Worm (Caenorhabditis elegans) whole organism, L1 larva: ENCODE data around the gene C13G3.12.

Experiments
- C04F5.9 ChIP-seq: sonication (generic microtip); optimal IDR thresholded peaks from 2 replicates; lab custom pipeline; 2016; ENCODE audit warnings: missing genetic modification characterization, missing compliant biosample characterization
- C16A3.4 ChIP-seq: fragments of 150-350 bp; optimal IDR thresholded peaks from 2 replicates; lab custom pipeline; 2014; ENCODE audit warnings: missing biosample characterization, missing genetic modification characterization
- C34B4.2 ChIP-seq: sonication (generic microtip); optimal IDR thresholded peaks from 2 replicates; lab custom pipeline; 2017; ENCODE audit warnings: mild to moderate bottlenecking, missing genetic modification characterization, missing compliant biosample characterization
- Y116A8C.19 ChIP-seq: sonication (generic microtip); optimal IDR thresholded peaks from 2 replicates; lab custom pipeline; 2016; ENCODE audit warnings: missing compliant biosample characterization, missing genetic modification characterization, borderline replicate concordance
- aha-1 ChIP-seq: fragments of 150-350 bp; optimal IDR thresholded peaks from 2 replicates; lab custom pipeline; 2014; ENCODE audit warnings: missing biosample characterization, missing genetic modification characterization
- alr-1 ChIP-seq: fragments of 200-800 bp; sonication (Bioruptor generic); optimal IDR thresholded peaks from 2 replicates; lab custom pipeline; 2018; ENCODE audit warnings: borderline replicate concordance, mild to moderate bottlenecking, missing genetic modification characterization, missing compliant biosample characterization
- aly-2 ChIP-seq: fragments of 150-350 bp; optimal IDR thresholded peaks from 2 replicates; lab custom pipeline; 2014; ENCODE audit warnings: missing biosample characterization, missing genetic modification characterization
- blmp-1 ChIP-seq: fragments of 150-350 bp; optimal IDR thresholded peaks from 2 replicates; lab custom pipeline; 2014; ENCODE audit warnings: missing biosample characterization, missing genetic modification characterization
- ceh-82 ChIP-seq, 3 experiments: fragments of 150-350 bp in 1 of 3; sonication (generic microtip) in 2 of 3; optimal IDR thresholded peaks; 2 replicates each; lab custom pipeline; 2014 to 2017; ENCODE audit warnings: missing biosample characterization in 3 of 3, missing genetic modification characterization in 3 of 3
- ceh-88 ChIP-seq: fragments of 200-800 bp; sonication (Bioruptor generic); IDR thresholded peaks from 2 replicates; pipeline ENCODE4 v1.3.6; 2022; ENCODE audit warnings: missing genetic modification characterization, missing compliant biosample characterization
- ceh-90 ChIP-seq: sonication (generic microtip); optimal IDR thresholded peaks from 2 replicates; lab custom pipeline; 2016; ENCODE audit warnings: missing genetic modification characterization, missing compliant biosample characterization
- ces-1 ChIP-seq: fragments of 150-350 bp; optimal IDR thresholded peaks from 2 replicates; lab custom pipeline; 2014; ENCODE audit warnings: missing biosample characterization, missing genetic modification reagents, missing genetic modification characterization
- egl-13 ChIP-seq: sonication (generic microtip); optimal IDR thresholded peaks from 2 replicates; lab custom pipeline; 2016; ENCODE audit warnings: missing genotype, missing genetic modification reagents, missing genetic modification characterization, missing compliant biosample characterization
- elt-2 ChIP-seq: sonication (generic microtip); optimal IDR thresholded peaks from 2 replicates; lab custom pipeline; 2016; ENCODE audit warnings: missing genetic modification characterization, mild to moderate bottlenecking, inconsistent platforms, missing compliant biosample characterization, missing genetic modification reagents
- elt-3 ChIP-seq, 6 experiments: fragments of 150-350 bp in 1 of 6; sonication (generic microtip); optimal IDR thresholded peaks; 2 replicates each; lab custom pipeline; 2017 to 2018; ENCODE audit warnings: missing biosample characterization in 6 of 6, missing genetic modification characterization in 6 of 6, inconsistent platforms in 1 of 6
- ets-5 ChIP-seq: fragments of 200-800 bp; sonication (Bioruptor generic); IDR thresholded peaks from 2 replicates; pipeline ENCODE4 v1.3.6; 2022; ENCODE audit warnings: missing genetic modification characterization, missing compliant biosample characterization
- fkh-10 ChIP-seq: sonication (generic microtip); optimal IDR thresholded peaks from 2 replicates; lab custom pipeline; 2017; ENCODE audit warnings: missing biosample characterization, missing genetic modification reagents, missing genetic modification characterization
- hlh-17 ChIP-seq: fragments of 200-800 bp; sonication (Bioruptor generic); optimal IDR thresholded peaks from 2 replicates; lab custom pipeline; 2018; ENCODE audit warnings: missing genetic modification characterization, mild to moderate bottlenecking, missing compliant biosample characterization, moderate library complexity, borderline replicate concordance
- hlh-4 ChIP-seq: sonication (generic microtip); optimal IDR thresholded peaks from 2 replicates; lab custom pipeline; 2016; ENCODE audit warnings: mild to moderate bottlenecking, missing genetic modification characterization, missing compliant biosample characterization
- hpl-2 ChIP-seq: fragments of 150-350 bp; optimal IDR thresholded peaks from 2 replicates; lab custom pipeline; 2014; ENCODE audit warnings: missing biosample characterization, missing genetic modification reagents, missing genetic modification characterization
- irx-1 ChIP-seq: sonication (generic microtip); optimal IDR thresholded peaks from 2 replicates; lab custom pipeline; 2016; ENCODE audit warnings: missing genetic modification characterization, missing compliant biosample characterization
- isw-1 ChIP-seq: fragments of 200-800 bp; sonication (Bioruptor generic); IDR thresholded peaks from 2 replicates; pipeline ENCODE4 v1.3.6; 2022; ENCODE audit warnings: missing genetic modification characterization, missing compliant biosample characterization
- jun-1 ChIP-seq: fragments of 150-350 bp; optimal IDR thresholded peaks from 2 replicates; lab custom pipeline; 2014; ENCODE audit warnings: missing biosample characterization, missing genetic modification reagents, missing genetic modification characterization
- lin-13 ChIP-seq: fragments of 150-350 bp; optimal IDR thresholded peaks from 2 replicates; lab custom pipeline; 2014; ENCODE audit warnings: missing biosample characterization, missing genetic modification reagents, missing genetic modification characterization
- lin-15B ChIP-seq: fragments of 150-350 bp; sonication (generic microtip); optimal IDR thresholded peaks from 3 replicates; lab custom pipeline; 2014; ENCODE audit warnings: missing biosample characterization, missing genetic modification characterization
- lin-35 ChIP-seq, 2 experiments: fragments of 150-350 bp; optimal IDR thresholded peaks; 2 replicates each; lab custom pipeline; 2014; ENCODE audit warnings: missing biosample characterization in 2 of 2, missing genetic modification characterization in 2 of 2, missing genetic modification reagents in 2 of 2
- lin-39 ChIP-seq: fragments of 150-350 bp; optimal IDR thresholded peaks from 2 replicates; lab custom pipeline; 2014; ENCODE audit warnings: missing biosample characterization, missing genetic modification reagents, missing genetic modification characterization
- lir-3 ChIP-seq: sonication (generic microtip); optimal IDR thresholded peaks from 2 replicates; lab custom pipeline; 2016; ENCODE audit warnings: mild to moderate bottlenecking, missing genetic modification characterization, moderate library complexity, missing compliant biosample characterization; ENCODE audit not compliant: poor library complexity
- lsy-2 ChIP-seq, 2 experiments: fragments of 150-350 bp; optimal IDR thresholded peaks; 2 replicates each; lab custom pipeline; 2014; ENCODE audit warnings: missing biosample characterization in 2 of 2, missing genetic modification characterization in 2 of 2
- mep-1 ChIP-seq: fragments of 150-350 bp; optimal IDR thresholded peaks from 2 replicates; lab custom pipeline; 2014; ENCODE audit warnings: missing biosample characterization, missing genetic modification characterization
- nhr-19 ChIP-seq: fragments of 200-800 bp; sonication (Bioruptor generic); conservative IDR thresholded peaks from 2 replicates; pipeline ENCODE4 v1.3.6; 2022; ENCODE audit warnings: missing genetic modification characterization, missing compliant biosample characterization
- nhr-20 ChIP-seq: sonication (generic microtip); optimal IDR thresholded peaks from 2 replicates; lab custom pipeline; 2016; ENCODE audit warnings: mild to moderate bottlenecking, missing genetic modification characterization, missing compliant biosample characterization
- nhr-47 ChIP-seq: sonication (generic microtip); optimal IDR thresholded peaks from 2 replicates; lab custom pipeline; 2016; ENCODE audit warnings: mild to moderate bottlenecking, missing genetic modification characterization, moderate library complexity, missing compliant biosample characterization
- nhr-76 ChIP-seq: sonication (generic microtip); optimal IDR thresholded peaks from 2 replicates; lab custom pipeline; 2017; ENCODE audit warnings: missing biosample characterization, missing genetic modification characterization
- nhr-77 ChIP-seq: fragments of 150-350 bp; optimal IDR thresholded peaks from 2 replicates; lab custom pipeline; 2014; ENCODE audit warnings: missing biosample characterization, missing genetic modification characterization
- nhr-84 ChIP-seq: sonication (generic microtip); optimal IDR thresholded peaks from 2 replicates; lab custom pipeline; 2017; ENCODE audit warnings: missing biosample characterization, missing genetic modification characterization
- pax-3 ChIP-seq: fragments of 200-800 bp; sonication (Bioruptor generic); optimal IDR thresholded peaks from 2 replicates; lab custom pipeline; 2018; ENCODE audit warnings: mild to moderate bottlenecking, missing genetic modification characterization, moderate library complexity, missing compliant biosample characterization
- pqm-1 ChIP-seq: sonication (generic microtip); optimal IDR thresholded peaks from 3 replicates; lab custom pipeline; 2017; ENCODE audit warnings: missing biosample characterization, missing genetic modification characterization
- rnt-1 ChIP-seq: sonication (generic microtip); optimal IDR thresholded peaks from 2 replicates; lab custom pipeline; 2016; ENCODE audit warnings: mild to moderate bottlenecking, missing genetic modification characterization, moderate library complexity, missing compliant biosample characterization
- snpc-4 ChIP-seq: fragments of 150-350 bp; optimal IDR thresholded peaks from 2 replicates; lab custom pipeline; 2014; ENCODE audit warnings: missing biosample characterization, missing genetic modification characterization
- snu-23 ChIP-seq: sonication (generic microtip); optimal IDR thresholded peaks from 2 replicates; lab custom pipeline; 2016; ENCODE audit warnings: missing genetic modification characterization, missing compliant biosample characterization
- sox-4 ChIP-seq: sonication (generic microtip); optimal IDR thresholded peaks from 2 replicates; lab custom pipeline; 2016; ENCODE audit warnings: missing genetic modification characterization, missing compliant biosample characterization
- sptf-1 ChIP-seq: fragments of 150-350 bp; optimal IDR thresholded peaks from 2 replicates; lab custom pipeline; 2014; ENCODE audit warnings: missing biosample characterization, missing genetic modification characterization
- sup-37 ChIP-seq: fragments of 200-800 bp; sonication (Bioruptor generic); optimal IDR thresholded peaks from 2 replicates; lab custom pipeline; 2018; ENCODE audit warnings: mild to moderate bottlenecking, missing genetic modification characterization, missing compliant biosample characterization
- tbx-2 ChIP-seq: sonication (generic microtip); optimal IDR thresholded peaks from 2 replicates; lab custom pipeline; 2016; ENCODE audit warnings: missing genetic modification characterization, missing compliant biosample characterization
- tlp-1 ChIP-seq: fragments of 150-350 bp; optimal IDR thresholded peaks from 2 replicates; lab custom pipeline; 2014; ENCODE audit warnings: missing biosample characterization, missing genetic modification characterization
- vab-15 ChIP-seq: sonication (generic microtip); optimal IDR thresholded peaks from 2 replicates; lab custom pipeline; 2017; ENCODE audit warnings: missing genotype, mild to moderate bottlenecking, missing genetic modification characterization, missing compliant biosample characterization
- xbp-1 ChIP-seq: sonication (generic microtip); optimal IDR thresholded peaks from 2 replicates; lab custom pipeline; 2016; ENCODE audit warnings: missing genetic modification characterization, missing compliant biosample characterization
- zag-1 ChIP-seq: fragments of 150-350 bp; optimal IDR thresholded peaks from 2 replicates; lab custom pipeline; 2014; ENCODE audit warnings: missing biosample characterization, missing genetic modification characterization
- zip-4 ChIP-seq: fragments of 200-800 bp; sonication (Bioruptor generic); optimal IDR thresholded peaks from 2 replicates; lab custom pipeline; 2018; ENCODE audit warnings: mild to moderate bottlenecking, missing genetic modification characterization, moderate library complexity, missing compliant biosample characterization
- ztf-11 ChIP-seq, 2 experiments: sonication (generic microtip); optimal IDR thresholded peaks; 2 replicates each; lab custom pipeline; 2016 to 2017; ENCODE audit warnings: missing genetic modification characterization in 2 of 2, missing biosample characterization in 1 of 2, missing compliant biosample characterization in 1 of 2
- ztf-4 ChIP-seq: fragments of 150-350 bp; optimal IDR thresholded peaks from 2 replicates; lab custom pipeline; 2014; ENCODE audit warnings: missing biosample characterization, missing genetic modification characterization

The C13G3.12 gene

DNA sequence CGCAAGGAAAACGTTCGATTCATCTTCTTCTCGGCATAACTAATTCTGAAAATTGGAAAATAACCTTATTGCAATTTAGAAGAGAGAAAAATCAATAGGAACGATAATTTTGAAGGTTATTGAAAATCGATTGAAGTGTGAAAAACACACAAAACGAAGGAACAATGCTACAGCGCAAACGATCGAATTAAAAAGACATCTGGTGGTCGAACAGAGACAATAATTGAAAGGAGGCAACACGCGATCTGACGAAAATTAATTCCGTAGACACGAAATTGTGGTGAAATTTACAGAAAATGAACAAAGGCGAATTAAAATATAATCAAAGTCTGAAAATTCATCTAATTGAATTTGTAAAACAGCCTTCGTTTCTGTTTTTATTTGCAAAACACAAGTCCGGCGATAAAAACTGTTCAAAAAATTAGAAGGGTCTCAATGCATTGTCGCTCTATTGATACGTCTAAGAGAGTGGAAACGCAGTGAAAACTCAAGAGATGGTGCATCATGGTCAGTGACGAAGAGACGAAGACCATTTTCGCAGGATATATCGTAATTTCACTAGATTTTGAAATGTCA lies 16.8 kb upstream of the C13G3.12 start, which contains the start of gene pak-2:
Gene pak-2 (minus strand): TSS at position 51 of the 576 bp plus-strand sequence.
- TF ChIP-seq elt-2 (tag; lab: Kevin White, UChicago) (peak; percentile 58), C16A3.4 (tag; lab: Kevin White, UChicago) (peak; percentile 96), elt-3 (tag; optimal IDR thresholded peaks at IDR 0.05; lab: Kevin White, UChicago) (peak in 2 of 6 experiments; percentile 2 to 41), aly-2 (peak; percentile 53), lin-13 (GFP tag; lab: Kevin White, UChicago) (peak; percentile 74), lsy-2 (tag; optimal IDR thresholded peaks at IDR 0.05; lab: Kevin White, UChicago) (peak; percentile 73 to 91), snpc-4 (tag; lab: Kevin White, UChicago) (peak; percentile 37), lin-39 (peak; percentile 37), sox-4 (tag; lab: Kevin White, UChicago) (peak; percentile 74), ceh-82 (tag; optimal IDR thresholded peaks at IDR 0.05; lab: Kevin White, UChicago) (peak; percentile 32 to 64 (median 59)), aha-1 (no peak), nhr-47 (tag; lab: Kevin White, UChicago) (peak; percentile 90), snu-23 (peak; percentile 91), sup-37 (no peak), nhr-19 (GFP tag; lab: Robert Waterston, UW) (peak; percentile 80), ceh-88 (GFP tag; lab: Robert Waterston, UW) (peak; percentile 85), nhr-84 (tag; lab: Kevin White, UChicago) (no peak), hpl-2 (peak; percentile 63), ets-5 (GFP tag; lab: Robert Waterston, UW) (no peak), nhr-77 (tag; lab: Kevin White, UChicago) (peak; percentile 90), lir-3 (tag; lab: Kevin White, UChicago) (peak; percentile 90), tlp-1 (tag; lab: Kevin White, UChicago) (no peak), irx-1 (peak; percentile 62), C34B4.2 (tag; lab: Kevin White, UChicago) (no peak), tbx-2 (tag; lab: Kevin White, UChicago) (peak; percentile 85), ztf-4 (tag; lab: Kevin White, UChicago) (no peak), egl-13 (tag; lab: Kevin White, UChicago) (peak; percentile 71), mep-1 (tag; lab: Kevin White, UChicago) (peak; percentile 71), blmp-1 (tag; lab: Kevin White, UChicago) (peak; percentile 75), nhr-76 (tag; lab: Kevin White, UChicago) (no peak), hlh-17 (GFP tag; lab: Kevin White, UChicago) (no peak), pax-3 (peak; percentile 94), isw-1 (GFP tag; lab: Robert Waterston, UW) (peak; percentile 87), ceh-90 (tag; lab: Kevin White, UChicago) (peak; percentile 64), alr-1 (tag; lab: Kevin White, UChicago) (no peak), vab-15 (tag; lab: Kevin White, UChicago) (peak; percentile 91), hlh-4 (peak; percentile 39), lin-35 (GFP tag; optimal IDR thresholded peaks at IDR 0.05; lab: Kevin White, UChicago) (peak; percentile 74 to 89), fkh-10 (peak; percentile 34), jun-1 (no peak), rnt-1 (tag; lab: Kevin White, UChicago) (peak; percentile 88), Y116A8C.19 (tag; lab: Kevin White, UChicago) (no peak), sptf-1 (no peak), pqm-1 (no peak), xbp-1 (tag; lab: Kevin White, UChicago) (peak; percentile 83), ztf-11 (tag; optimal IDR thresholded peaks at IDR 0.05; lab: Kevin White, UChicago) (peak in 1 of 2 experiments; percentile 88), C04F5.9 (tag; lab: Kevin White, UChicago) (peak; percentile 70), nhr-20 (tag; lab: Kevin White, UChicago) (peak; percentile 90), zag-1 (tag; lab: Kevin White, UChicago) (peak; percentile 31), lin-15B (tag; lab: Kevin White, UChicago) (peak; percentile 43), ces-1 (GFP tag; lab: Kevin White, UChicago) (no peak), zip-4 (no peak)
